Worm (Caenorhabditis elegans) whole organism, L1 larva: ENCODE data around the gene acr-2.

Experiments
- jun-1 ChIP-seq: fragments of 150-350 bp; optimal IDR thresholded peaks from 2 replicates; lab custom pipeline; 2014; ENCODE audit warnings: missing biosample characterization, missing genetic modification reagents, missing genetic modification characterization
- nhr-237 ChIP-seq: fragments of 150-350 bp; optimal IDR thresholded peaks from 2 replicates; lab custom pipeline; 2014; ENCODE audit warnings: missing biosample characterization, missing genetic modification characterization
- nhr-76 ChIP-seq: sonication (generic microtip); optimal IDR thresholded peaks from 2 replicates; lab custom pipeline; 2017; ENCODE audit warnings: missing biosample characterization, missing genetic modification characterization
- unc-130 ChIP-seq: fragments of 150-350 bp; optimal IDR thresholded peaks from 2 replicates; lab custom pipeline; 2017; ENCODE audit warnings: missing biosample characterization, missing genetic modification characterization, inconsistent platforms
- ztf-11 ChIP-seq, 2 experiments: sonication (generic microtip); optimal IDR thresholded peaks; 2 replicates each; lab custom pipeline; 2016 to 2017; ENCODE audit warnings: missing genetic modification characterization in 2 of 2, missing biosample characterization in 1 of 2, missing compliant biosample characterization in 1 of 2

ce11 chrX:6740983-6741365 lies 38.6 kb downstream of the acr-2 start:
- TF ChIP-seq unc-130 (peak; percentile 92), ztf-11 (tag; optimal IDR thresholded peaks at IDR 0.05; lab: Kevin White, UChicago) (no peak), jun-1 (tag; lab: Kevin White, UChicago) (no peak), nhr-237 (tag; lab: Kevin White, UChicago) (no peak), nhr-76 (tag; lab: Kevin White, UChicago) (no peak)
